Worm (Caenorhabditis elegans): ENCODE measurements around the gene tnc-2.

The tnc-2 gene

ce11 chrII:10510242-10510641, 43.6 kb downstream of the tnc-2 start, which contains the start of gene F59B10.3:
Gene F59B10.3, plus strand, starts transcription at chrII:10510542.
- TF ChIP-seq sox-2 (GFP tag; IDR thresholded peaks at IDR 0.05) = no peak
- TF ChIP-seq ceh-31 (tag; optimal IDR thresholded peaks at IDR 0.05) = no peak
- no peak for TF ChIP-seq ztf-16 (tag; optimal IDR thresholded peaks at IDR 0.05)
- no peak for TF ChIP-seq ceh-30 (tag; optimal IDR thresholded peaks at IDR 0.05)
- TF ChIP-seq F13H6.1 (tag; optimal IDR thresholded peaks at IDR 0.05) = no peak
- no peak for TF ChIP-seq syd-9 (tag; optimal IDR thresholded peaks at IDR 0.05)
- TF ChIP-seq ceh-19 (GFP tag; optimal IDR thresholded peaks at IDR 0.05) = no peak
- TF ChIP-seq pha-2 (tag; optimal IDR thresholded peaks at IDR 0.05) = no peak
- no peak for TF ChIP-seq ceh-2 (tag; optimal IDR thresholded peaks at IDR 0.05)

ce11 chrII:10513377-10513776, 46.7 kb downstream of the tnc-2 start:
- TF ChIP-seq tbx-7 (tag; optimal IDR thresholded peaks at IDR 0.05) (no peak), fkh-10 (GFP tag; optimal IDR thresholded peaks at IDR 0.05) (no peak), ceh-6 (GFP tag; optimal IDR thresholded peaks at IDR 0.05) (no peak), sox-4 (tag; optimal IDR thresholded peaks at IDR 0.05) (no peak), lin-11 (tag; optimal IDR thresholded peaks at IDR 0.05) (no peak), madf-2 (tag; optimal IDR thresholded peaks at IDR 0.05) (no peak), Y22D7AL.16 (tag; optimal IDR thresholded peaks at IDR 0.05) (no peak), pat-9 (tag; optimal IDR thresholded peaks at IDR 0.05) (no peak), elt-2 (tag; optimal IDR thresholded peaks at IDR 0.05) (no peak)

ce11 chrII:10515422-10515821, 48.8 kb downstream of the tnc-2 start:
- TF ChIP-seq pat-9 (tag; optimal IDR thresholded peaks at IDR 0.05) (no peak), pha-4 (tag; optimal IDR thresholded peaks at IDR 0.05) (no peak), pax-1 (tag; optimal IDR thresholded peaks at IDR 0.05) (no peak), ceh-14 (tag; optimal IDR thresholded peaks at IDR 0.05) (no peak), hlh-13 (GFP tag; optimal IDR thresholded peaks at IDR 0.05) (no peak), ceh-48 (tag; optimal IDR thresholded peaks at IDR 0.05) (no peak), syd-9 (tag; optimal IDR thresholded peaks at IDR 0.05) (no peak), elt-4 (tag; optimal IDR thresholded peaks at IDR 0.05) (no peak), ama-1 (optimal IDR thresholded peaks at IDR 0.05) (no peak), pag-3 (tag; optimal IDR thresholded peaks at IDR 0.05; ENCODE audit: borderline replicate concordance) (no peak), pqm-1 (tag; optimal IDR thresholded peaks at IDR 0.05) (no peak), ref-2 (tag; optimal IDR thresholded peaks at IDR 0.05) (no peak)

ce11 chrII:10516375-10516774, 49.7 kb downstream of the tnc-2 start:
- TF ChIP-seq ceh-19 (GFP tag; optimal IDR thresholded peaks at IDR 0.05) (no peak), hlh-6 (tag; optimal IDR thresholded peaks at IDR 0.05) (no peak), hlh-8 (tag; optimal IDR thresholded peaks at IDR 0.05) (no peak), ceh-45 (GFP tag; IDR thresholded peaks at IDR 0.05) (no peak), hlh-15 (tag; optimal IDR thresholded peaks at IDR 0.05) (no peak), pat-9 (tag; optimal IDR thresholded peaks at IDR 0.05) (no peak), elt-2 (tag; optimal IDR thresholded peaks at IDR 0.05) (no peak), syd-9 (tag; optimal IDR thresholded peaks at IDR 0.05) (no peak), T23F11.4 (GFP tag; optimal IDR thresholded peaks at IDR 0.05) (no peak), C08G9.2 (tag; optimal IDR thresholded peaks at IDR 0.05) (no peak), ztf-16 (tag; optimal IDR thresholded peaks at IDR 0.05) (no peak), tbx-2 (tag; optimal IDR thresholded peaks at IDR 0.05) (no peak), hlh-13 (GFP tag; optimal IDR thresholded peaks at IDR 0.05) (no peak), ceh-30 (tag; optimal IDR thresholded peaks at IDR 0.05) (no peak)

Data from whole organism, late embryonic.